Fruit fly (Drosophila melanogaster): Measurements from ENCODE around the gene CG15484.
A peak's percentile ranks its signal among the peaks of the same experiment; 100 is the strongest.

DNA sequence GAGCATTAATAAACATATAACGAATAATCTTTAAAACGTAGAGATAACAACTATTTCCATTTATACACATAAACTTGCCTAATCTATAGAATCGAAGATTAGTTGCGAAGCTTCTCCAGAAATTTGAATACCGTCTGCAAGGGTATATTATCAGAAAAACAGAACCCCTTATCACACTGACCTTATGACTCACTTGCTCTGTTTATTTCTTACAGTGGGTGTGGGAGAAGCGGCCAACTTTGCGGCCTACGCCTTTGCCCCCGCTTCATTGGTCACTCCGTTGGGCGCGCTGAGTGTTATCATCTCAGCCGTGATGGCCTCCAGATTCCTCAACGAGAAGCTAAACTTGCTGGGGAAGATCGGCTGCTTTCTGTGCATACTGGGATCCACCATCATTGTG lies 2.1 kb downstream of the CG15484 start:
- TF ChIP-seq CG1621 (tag; optimal IDR thresholded peaks at IDR 0.05) (no peak), CG6854 (GFP tag; optimal IDR thresholded peaks at IDR 0.05) (no peak), Hr4 (GFP tag; optimal IDR thresholded peaks at IDR 0.05) (no peak), spab (GFP tag; optimal IDR thresholded peaks at IDR 0.05) (no peak), Hr38 (GFP tag; optimal IDR thresholded peaks at IDR 0.05) (no peak), CG15336 (GFP tag; IDR thresholded peaks at IDR 0.05) (no peak), CG16779 (tag; optimal IDR thresholded peaks at IDR 0.05) (no peak), CG8319 (GFP tag; optimal IDR thresholded peaks at IDR 0.05) (no peak), fd85E (GFP tag; optimal IDR thresholded peaks at IDR 0.05) (no peak), Eip78C (GFP tag) (peak; percentile 54), CG6163 (GFP tag; IDR thresholded peaks at IDR 0.05) (no peak), net (GFP tag; optimal IDR thresholded peaks at IDR 0.05) (no peak), Lpt (GFP tag; optimal IDR thresholded peaks at IDR 0.05) (no peak)

Data from whole organism, prepupa.